Fruit fly (Drosophila melanogaster) whole organism: ENCODE results near the gene CG8507.

ENCODE experiments used
- CG8478 ChIP-seq: fragments of >200 bp; optimal IDR thresholded peaks from 2 replicates; lab custom pipeline; 2018; ENCODE audit warnings: inconsistent platforms
- Dll ChIP-seq: fragments of >200 bp; optimal IDR thresholded peaks from 2 replicates; lab custom pipeline; 2017
- EcR ChIP-seq, 2 experiments: fragments of >200 bp; optimal IDR thresholded peaks; 2 replicates each; lab custom pipeline; 2017; ENCODE audit warnings: missing biosample characterization in 2 of 2, missing genetic modification characterization in 2 of 2, missing genetic modification reagents in 2 of 2
- pan ChIP-seq: fragments of >200 bp; optimal IDR thresholded peaks from 2 replicates; lab custom pipeline; 2017
- psq ChIP-seq: fragments of >200 bp; optimal IDR thresholded peaks from 2 replicates; lab custom pipeline; 2017
- usp ChIP-seq: fragments of >200 bp; optimal IDR thresholded peaks from 2 replicates; lab custom pipeline; 2017; ENCODE audit warnings: missing biosample characterization, missing genetic modification characterization, mixed read lengths

CG8507 gene

dm6 chr3R:9762955-9763931 is 28.0 kb upstream of the CG8507 start, which contains the start of the genes Snap24 and CG8478:
Snap24 (minus strand) TSS chr3R:9763150.
CG8478 (plus strand) TSS chr3R:9763650.
- no peak for TF ChIP-seq EcR (GFP tag; optimal IDR thresholded peaks at IDR 0.05; lab: Kevin White, UChicago)

dm6 chr3R:9767620-9768592 is 23.4 kb upstream of the CG8507 start, which contains the start of gene Naa80:
Naa80 (plus strand) TSS chr3R:9767834.
- TF ChIP-seq CG8478 (lab: Kevin White, UChicago) (no peak), EcR (GFP tag; optimal IDR thresholded peaks at IDR 0.05; lab: Kevin White, UChicago) (no peak), Dll (lab: Kevin White, UChicago) (no peak), psq (lab: Kevin White, UChicago) (no peak), usp (GFP tag; lab: Kevin White, UChicago) (no peak)

dm6 chr3R:9768884-9769283 is 22.4 kb upstream of the CG8507 start, which contains the start of gene MED6:
MED6 (minus strand) TSS chr3R:9768984.
- TF ChIP-seq EcR (GFP tag; optimal IDR thresholded peaks at IDR 0.05; lab: Kevin White, UChicago) (no peak), CG8478 (lab: Kevin White, UChicago) (no peak), pan (lab: Kevin White, UChicago) (no peak), Dll (lab: Kevin White, UChicago) (no peak), psq (lab: Kevin White, UChicago) (no peak), usp (GFP tag; lab: Kevin White, UChicago) (no peak)

- TF ChIP-seq Dll (lab: Kevin White, UChicago) (no peak), psq (lab: Kevin White, UChicago) (no peak), usp (GFP tag; lab: Kevin White, UChicago) (no peak), CG8478 (lab: Kevin White, UChicago) (no peak), EcR (GFP tag; optimal IDR thresholded peaks at IDR 0.05; lab: Kevin White, UChicago) (no peak)
Measured at dm6 chr3R:9770127-9770526, 21.2 kb upstream of the CG8507 start.

- TF ChIP-seq EcR (GFP tag; optimal IDR thresholded peaks at IDR 0.05; lab: Kevin White, UChicago) (no peak), pan (lab: Kevin White, UChicago) (no peak), CG8478 (lab: Kevin White, UChicago) (no peak), usp (GFP tag; lab: Kevin White, UChicago) (no peak), psq (lab: Kevin White, UChicago) (no peak), Dll (lab: Kevin White, UChicago) (no peak)
Measured at dm6 chr3R:9771519-9771972, 19.7 kb upstream of the CG8507 start, which contains the start of gene CG9471. CG9471 (minus strand) TSS chr3R:9771542.

dm6 chr3R:9774147-9774546 is 17.1 kb upstream of the CG8507 start, which contains the start of gene Whamy:
Whamy (minus strand) TSS chr3R:9774419.
- no peak for TF ChIP-seq CG8478 (lab: Kevin White, UChicago)
- no peak for TF ChIP-seq psq (lab: Kevin White, UChicago)
- TF ChIP-seq pan (lab: Kevin White, UChicago): no peak
- no peak for TF ChIP-seq usp (GFP tag; lab: Kevin White, UChicago)
- no peak for TF ChIP-seq Dll (lab: Kevin White, UChicago)
- no peak for TF ChIP-seq EcR (GFP tag; optimal IDR thresholded peaks at IDR 0.05; lab: Kevin White, UChicago)

- TF ChIP-seq usp (GFP tag; lab: Kevin White, UChicago) (no peak), EcR (GFP tag; optimal IDR thresholded peaks at IDR 0.05; lab: Kevin White, UChicago) (no peak), Dll (lab: Kevin White, UChicago) (no peak), CG8478 (lab: Kevin White, UChicago) (no peak), pan (lab: Kevin White, UChicago) (no peak), psq (lab: Kevin White, UChicago) (no peak)
Measured at dm6 chr3R:9774821-9775220, 16.5 kb upstream of the CG8507 start, which contains the start of gene topi. topi (plus strand) TSS chr3R:9775121.

dm6 chr3R:9777941-9778360 is 13.3 kb upstream of the CG8507 start, which contains the start of gene RpS29:
RpS29 (plus strand) TSS chr3R:9778042.
- TF ChIP-seq psq (lab: Kevin White, UChicago) (no peak), CG8478 (lab: Kevin White, UChicago) (no peak), Dll (lab: Kevin White, UChicago) (no peak), EcR (GFP tag; optimal IDR thresholded peaks at IDR 0.05; lab: Kevin White, UChicago) (no peak)

- TF ChIP-seq EcR (GFP tag; optimal IDR thresholded peaks at IDR 0.05; lab: Kevin White, UChicago): no peak
- TF ChIP-seq usp (GFP tag; lab: Kevin White, UChicago): no peak
- TF ChIP-seq CG8478 (lab: Kevin White, UChicago): no peak
- no peak for TF ChIP-seq pan (lab: Kevin White, UChicago)
- no peak for TF ChIP-seq Dll (lab: Kevin White, UChicago)
- no peak for TF ChIP-seq psq (lab: Kevin White, UChicago)
Measured at dm6 chr3R:9779764-9780163, 11.5 kb upstream of the CG8507 start, which contains the start of gene CG12947. CG12947 (plus strand) TSS chr3R:9780064.

- TF ChIP-seq CG8478 (lab: Kevin White, UChicago): no peak
- TF ChIP-seq pan (lab: Kevin White, UChicago): no peak
- TF ChIP-seq usp (GFP tag; lab: Kevin White, UChicago): no peak
- TF ChIP-seq psq (lab: Kevin White, UChicago): no peak
- no peak for TF ChIP-seq EcR (GFP tag; optimal IDR thresholded peaks at IDR 0.05; lab: Kevin White, UChicago)
- TF ChIP-seq Dll (lab: Kevin White, UChicago): no peak
Measured at dm6 chr3R:9783240-9783917, 7.9 kb upstream of the CG8507 start.
